Fruit fly (Drosophila melanogaster): ENCODE measurements around the gene CG16820.

Gene CG16820

DNA sequence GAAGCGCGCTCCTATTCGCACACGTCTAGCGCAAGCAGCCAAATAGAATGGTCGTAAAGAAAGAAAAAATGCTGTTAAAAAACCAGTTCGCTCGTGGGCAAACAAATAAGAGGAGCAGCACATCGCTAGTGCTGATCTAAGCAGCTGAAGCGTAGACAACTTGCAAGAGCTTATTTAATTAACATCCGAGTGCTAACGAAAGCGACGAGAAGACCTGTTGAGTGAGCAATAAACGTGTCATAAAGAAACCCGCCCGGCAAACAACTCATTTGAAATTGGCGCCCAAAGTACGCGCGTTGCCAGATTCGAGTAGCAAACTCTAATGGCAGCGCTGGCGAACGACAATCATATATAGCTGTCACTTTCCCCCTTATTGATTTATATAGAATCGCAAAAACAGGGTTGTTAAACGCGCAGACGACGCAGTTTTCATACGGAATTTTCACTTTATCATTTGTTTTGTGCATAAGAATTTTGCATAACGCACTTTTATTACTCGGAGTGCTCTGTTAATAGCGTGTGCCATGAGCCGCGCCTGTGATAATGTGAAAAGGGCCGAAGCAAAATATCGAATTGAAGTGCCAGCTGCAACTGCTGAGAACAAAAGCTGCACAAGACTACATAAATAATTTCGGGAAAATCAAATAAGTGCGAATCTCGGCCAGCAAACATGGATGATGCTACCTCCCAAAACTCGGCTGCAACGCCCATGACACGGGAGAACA is 50.1 kb downstream of the CG16820 start (continued):
- peak in 1 of 3 experiments; percentile 26 for TF ChIP-seq Stat92E (GFP tag; optimal IDR thresholded peaks at IDR 0.05)
- TF ChIP-seq crp (GFP tag; optimal IDR thresholded peaks at IDR 0.05) = peak in 1 of 2 experiments; percentile 42
- peak; percentile 4 for TF ChIP-seq dm (GFP tag; optimal IDR thresholded peaks at IDR 0.05)
- TF ChIP-seq dan (GFP tag; IDR thresholded peaks at IDR 0.05) = no peak
- TF ChIP-seq E2f2 (GFP tag; IDR thresholded peaks at IDR 0.05) = peak; percentile 99
- TF ChIP-seq prd (optimal IDR thresholded peaks at IDR 0.05) = no peak
- TF ChIP-seq prd (GFP tag; IDR thresholded peaks at IDR 0.05) = no peak
- peak; percentile 72 for TF ChIP-seq Opbp (GFP tag; IDR thresholded peaks at IDR 0.05; ENCODE audit: partially characterized antibody)

DNA sequence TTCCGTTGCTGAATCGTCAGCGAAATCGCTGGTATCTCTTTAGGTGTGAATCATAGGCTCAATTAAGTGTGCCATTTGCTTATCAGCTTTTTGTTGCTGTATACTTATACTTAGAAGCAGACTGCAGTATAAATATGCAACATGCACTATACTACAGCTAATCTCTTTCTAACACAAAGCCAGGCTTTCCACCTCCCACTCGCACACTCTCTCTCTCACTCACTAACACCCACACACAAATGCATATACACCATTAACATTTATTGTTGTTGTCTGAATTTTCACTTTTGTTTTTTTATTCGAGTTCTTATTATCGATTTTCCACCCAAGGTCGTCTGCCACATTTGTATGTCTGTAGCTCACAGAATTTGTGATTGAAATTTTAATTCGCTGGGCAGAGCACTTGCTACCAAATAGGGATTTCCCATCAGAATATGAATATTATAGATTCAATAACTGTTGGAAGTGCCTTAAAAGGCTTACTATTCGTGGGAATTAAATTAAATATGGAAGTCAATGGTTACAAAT is 50.7 kb downstream of the CG16820 start:
- TF ChIP-seq gem (tag; optimal IDR thresholded peaks at IDR 0.05) (no peak), Trl (optimal IDR thresholded peaks at IDR 0.05) (peak in 1 of 2 experiments; percentile 16), Trl (GFP tag; optimal IDR thresholded peaks at IDR 0.05) (no peak), danr (GFP tag; IDR thresholded peaks at IDR 0.05) (no peak), onecut (GFP tag; IDR thresholded peaks at IDR 0.05) (peak; percentile 92), Blimp-1 (GFP tag; optimal IDR thresholded peaks at IDR 0.05) (peak; percentile 89), HLHmδ (GFP tag; optimal IDR thresholded peaks at IDR 0.05) (no peak), CG4360 (GFP tag; IDR thresholded peaks at IDR 0.05) (peak; percentile 38; the same call in 1 of the 2 replicates), so (GFP tag; IDR thresholded peaks at IDR 0.05) (no peak), MBD-R2 (GFP tag; IDR thresholded peaks at IDR 0.05) (0 out of 2 replicates have a peak, but pooled peaks have one; percentile 10), chinmo (GFP tag; IDR thresholded peaks at IDR 0.05; ENCODE audit: partially characterized antibody) (0 out of 4 replicates have a peak, but pooled peaks have one; percentile 21), cg (GFP tag; optimal IDR thresholded peaks at IDR 0.05) (peak; percentile 49), grn (GFP tag; optimal IDR thresholded peaks at IDR 0.05) (no peak), Stat92E (GFP tag; optimal IDR thresholded peaks at IDR 0.05) (peak in 1 of 3 experiments; percentile 58)

Measured in whole organism, embryonic.